Fruit fly (Drosophila melanogaster): Measurements from ENCODE around the gene CG8028.

CG8028 gene

DNA sequence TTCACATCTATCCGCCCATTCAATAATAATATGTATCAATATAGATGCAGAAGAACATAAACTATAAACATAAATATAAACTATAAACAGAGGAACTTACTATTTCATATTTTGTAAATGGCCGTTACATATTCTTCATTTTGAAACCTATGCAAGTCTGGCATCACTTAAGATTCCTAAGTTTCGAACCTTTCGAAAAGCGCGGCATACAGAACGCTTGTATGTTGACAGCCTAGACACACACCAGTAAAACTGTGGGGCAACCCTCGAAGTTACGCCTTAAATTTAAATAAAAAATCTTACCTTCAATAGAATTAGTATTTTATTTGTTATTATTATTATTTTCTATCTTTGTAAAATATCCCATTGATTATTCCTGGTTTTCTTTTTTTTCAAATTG, 46.6 kb upstream of the CG8028 start (continued):
- TF ChIP-seq cg (GFP tag; optimal IDR thresholded peaks at IDR 0.05) = no peak
- peak; percentile 34 for TF ChIP-seq Dek (tag; optimal IDR thresholded peaks at IDR 0.05)
- no peak for TF ChIP-seq CG31441 (GFP tag; IDR thresholded peaks at IDR 0.05)
- TF ChIP-seq E2f2 (GFP tag; IDR thresholded peaks at IDR 0.05) = peak; percentile 71
- TF ChIP-seq hkb (optimal IDR thresholded peaks at IDR 0.05) = no peak
- no peak for TF ChIP-seq hkb (GFP tag; IDR thresholded peaks at IDR 0.05)
- peak; percentile 39 for TF ChIP-seq CoRest (tag; optimal IDR thresholded peaks at IDR 0.05)
- TF ChIP-seq CG6813 (GFP tag; optimal IDR thresholded peaks at IDR 0.05) = no peak

DNA sequence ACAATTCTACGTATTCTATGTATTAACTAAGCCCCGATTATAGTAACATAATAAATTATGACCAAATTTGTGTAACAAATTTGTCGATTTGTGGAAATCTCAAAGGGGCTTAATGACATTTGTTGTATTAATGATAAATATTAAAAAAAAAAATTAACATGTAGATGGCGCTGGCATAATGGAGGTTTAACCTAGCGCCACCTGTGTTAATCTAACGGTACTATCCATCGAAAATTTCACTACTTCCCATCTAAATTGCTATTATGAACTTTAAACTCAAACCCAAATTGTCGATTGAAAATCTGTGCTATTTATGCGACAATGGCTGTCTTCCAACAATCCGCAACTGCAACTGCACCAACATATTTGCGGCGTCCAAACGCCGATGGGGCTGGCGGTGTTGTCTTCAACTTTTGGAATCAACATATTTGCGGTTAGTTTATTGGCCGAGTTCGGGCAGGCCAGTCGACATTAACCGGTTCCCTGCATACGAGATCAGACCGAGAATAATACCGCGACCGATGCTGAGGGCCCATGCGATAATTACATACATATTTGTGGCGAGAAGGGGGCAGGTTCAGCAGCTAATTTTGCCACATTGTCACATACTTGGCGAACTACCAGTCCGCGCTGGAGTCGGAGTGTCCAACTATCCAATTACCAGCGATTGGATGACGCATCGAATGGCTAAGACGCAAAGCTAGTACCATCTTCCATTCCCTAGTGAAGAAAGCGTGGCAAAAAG, 45.8 kb upstream of the CG8028 start:
- TF ChIP-seq CG12299 (tag; optimal IDR thresholded peaks at IDR 0.05) (no peak), run (tag; optimal IDR thresholded peaks at IDR 0.05) (peak; percentile 44), pan (optimal IDR thresholded peaks at IDR 0.05) (no peak), pan (GFP tag; optimal IDR thresholded peaks at IDR 0.05 in 1 of 2, IDR thresholded peaks at IDR 0.05 in 1 of 2) (no peak), CG14441 (GFP tag; IDR thresholded peaks at IDR 0.05) (no peak), shn (GFP tag; optimal IDR thresholded peaks at IDR 0.05) (no peak), grau (tag; optimal IDR thresholded peaks at IDR 0.05) (peak; percentile 21), CG4820 (GFP tag; optimal IDR thresholded peaks at IDR 0.05) (no peak), eyg (GFP tag; optimal IDR thresholded peaks at IDR 0.05) (no peak), Dad (GFP tag; optimal IDR thresholded peaks at IDR 0.05) (no peak), Fer3 (tag; optimal IDR thresholded peaks at IDR 0.05) (no peak), gcm (GFP tag; optimal IDR thresholded peaks at IDR 0.05) (no peak), sd (tag; optimal IDR thresholded peaks at IDR 0.05) (no peak), CG31365 (tag; optimal IDR thresholded peaks at IDR 0.05) (no peak), vnd (GFP tag; IDR thresholded peaks at IDR 0.05; ENCODE audit: partially characterized antibody) (no peak), slbo (GFP tag; IDR thresholded peaks at IDR 0.05) (no peak), CG4854 (GFP tag; optimal IDR thresholded peaks at IDR 0.05) (no peak), fd102C (GFP tag; optimal IDR thresholded peaks at IDR 0.05) (no peak), CG9876 (GFP tag; optimal IDR thresholded peaks at IDR 0.05) (no peak), pfk (GFP tag; optimal IDR thresholded peaks at IDR 0.05) (no peak), CG1233 (GFP tag; optimal IDR thresholded peaks at IDR 0.05) (peak; percentile 29), Deaf1 (tag; optimal IDR thresholded peaks at IDR 0.05) (no peak), CG10321 (GFP tag; IDR thresholded peaks at IDR 0.05) (no peak), nerfin-1 (tag; optimal IDR thresholded peaks at IDR 0.05) (no peak), scrt (GFP tag; optimal IDR thresholded peaks at IDR 0.05) (no peak), lab (GFP tag; optimal IDR thresholded peaks at IDR 0.05) (no peak), vvl (GFP tag; IDR thresholded peaks at IDR 0.05) (no peak), CG7987 (GFP tag; optimal IDR thresholded peaks at IDR 0.05) (no peak), fu2 (GFP tag; optimal IDR thresholded peaks at IDR 0.05) (no peak), dan (GFP tag; IDR thresholded peaks at IDR 0.05) (no peak), disco-r (GFP tag; optimal IDR thresholded peaks at IDR 0.05) (no peak), Sox102F (GFP tag; optimal IDR thresholded peaks at IDR 0.05) (peak; percentile 2), Ssrp (tag; optimal IDR thresholded peaks at IDR 0.05) (no peak), Lim3 (GFP tag; IDR thresholded peaks at IDR 0.05) (no peak), lmd (GFP tag; IDR thresholded peaks at IDR 0.05) (no peak), dimm (GFP tag; IDR thresholded peaks at IDR 0.05) (no peak), sug (tag; optimal IDR thresholded peaks at IDR 0.05) (no peak), ro (GFP tag; IDR thresholded peaks at IDR 0.05) (no peak), Bdp1 (GFP tag; optimal IDR thresholded peaks at IDR 0.05) (no peak), CG8290 (GFP tag; optimal IDR thresholded peaks at IDR 0.05) (no peak), CG8290 (tag; optimal IDR thresholded peaks at IDR 0.05) (no peak), Lpt (GFP tag; optimal IDR thresholded peaks at IDR 0.05) (no peak), CG7786 (GFP tag; optimal IDR thresholded peaks at IDR 0.05) (no peak)
